Fruit fly (Drosophila melanogaster) whole organism, embryonic: ENCODE data around the gene Dpm3.

ENCODE experiments used
- CG15011 ChIP-seq: fragments of 200-800 bp; sonication (Bioruptor generic); optimal IDR thresholded peaks from 3 replicates; lab custom pipeline; 2018; ENCODE audit warnings: missing biosample characterization, mild to moderate bottlenecking, missing genetic modification characterization
- CG9609 ChIP-seq: fragments of 200-800 bp; sonication (Bioruptor generic); optimal IDR thresholded peaks from 3 replicates; lab custom pipeline; 2016; ENCODE audit warnings: missing biosample characterization, missing genetic modification characterization
- Doc2 ChIP-seq: fragments of 200-800 bp; sonication (Bioruptor generic); IDR thresholded peaks from 2 replicates; pipeline ENCODE4 v1.3.6; 2022; ENCODE audit warnings: missing biosample characterization, missing genetic modification characterization

DNA sequence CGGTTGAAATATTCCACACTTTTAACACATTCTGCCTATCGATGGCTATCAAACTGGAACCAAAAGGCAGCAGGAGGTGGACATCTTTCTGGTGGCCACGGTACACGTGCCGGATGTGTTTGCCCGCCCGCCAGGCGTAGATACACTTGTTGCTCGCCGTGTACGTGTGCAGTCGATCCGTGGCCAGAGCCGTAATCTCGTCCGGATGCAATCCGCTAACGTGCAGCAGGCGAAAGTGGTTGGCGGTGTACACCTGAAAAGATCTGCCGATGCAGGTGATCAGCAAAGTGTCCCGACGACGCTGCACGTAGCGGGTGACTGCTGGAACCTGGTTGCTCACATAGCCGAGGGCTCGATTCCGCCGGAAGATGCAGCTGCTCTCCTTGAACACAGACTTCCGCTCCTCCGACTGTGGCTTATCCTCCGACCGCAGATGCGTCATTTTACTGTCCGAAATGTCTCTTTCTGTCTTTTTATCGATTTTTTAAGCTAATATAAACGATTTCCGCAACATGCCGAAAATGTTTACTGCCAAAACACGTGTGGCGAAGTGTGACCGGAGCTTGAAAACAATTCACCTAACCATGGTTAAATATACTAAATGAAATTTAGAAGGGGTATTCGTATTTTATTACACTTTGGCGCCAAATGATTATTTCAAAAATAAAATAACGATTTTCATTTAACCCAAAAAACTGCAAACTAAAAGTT is 14.5 kb downstream of the Dpm3 start, which contains the start of gene CG9799:
- TF ChIP-seq CG15011: no peak
- TF ChIP-seq CG9609 (GFP tag; lab: Kevin White, UChicago): no peak
- no peak for TF ChIP-seq Doc2 (GFP tag; lab: Robert Waterston, UW)
